Worm (Caenorhabditis elegans) whole organism, late embryonic: ENCODE measurements around the gene ptr-14.

Experiments
- elt-2 ChIP-seq: sonication (generic microtip); optimal IDR thresholded peaks from 2 replicates; lab custom pipeline; 2016; ENCODE audit warnings: missing genetic modification reagents, missing genetic modification characterization, missing compliant biosample characterization
- gmeb-2 ChIP-seq: sonication (generic microtip); optimal IDR thresholded peaks from 2 replicates; lab custom pipeline; 2016; ENCODE audit warnings: missing genetic modification characterization, inconsistent platforms, missing compliant biosample characterization
- ref-2 ChIP-seq: sonication (generic microtip); optimal IDR thresholded peaks from 2 replicates; lab custom pipeline; 2016; ENCODE audit warnings: missing genetic modification characterization, missing compliant biosample characterization
- rnt-1 ChIP-seq: sonication (generic microtip); optimal IDR thresholded peaks from 2 replicates; lab custom pipeline; 2016; ENCODE audit warnings: missing genetic modification characterization, missing compliant biosample characterization
- tbx-2 ChIP-seq: sonication (generic microtip); optimal IDR thresholded peaks from 2 replicates; lab custom pipeline; 2016; ENCODE audit warnings: missing genetic modification characterization, missing compliant biosample characterization
- unc-86 ChIP-seq: sonication (generic microtip); optimal IDR thresholded peaks from 2 replicates; lab custom pipeline; 2016; ENCODE audit warnings: missing genetic modification characterization, missing compliant biosample characterization

DNA sequence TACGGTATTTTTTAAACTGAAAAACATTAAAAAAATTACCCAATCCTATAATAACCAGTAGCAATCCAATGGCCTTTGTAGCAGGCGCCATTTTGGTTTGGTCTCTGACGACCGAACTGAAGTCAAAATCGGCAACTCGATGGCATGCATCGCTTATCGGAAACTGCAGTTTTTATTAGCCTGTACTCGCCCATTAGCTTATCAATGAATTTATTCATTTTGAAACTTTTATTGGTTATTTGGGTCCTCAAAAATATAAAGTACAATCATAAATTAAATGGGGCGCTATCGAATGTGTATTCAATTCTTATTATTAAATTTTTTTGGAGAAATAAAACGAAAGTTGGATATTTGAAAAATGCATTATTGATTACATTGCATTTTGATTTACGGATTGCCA is 13.5 kb downstream of the ptr-14 start, which contains the start of gene R09H10.5:
- TF ChIP-seq tbx-2 (tag; lab: Kevin White, UChicago) (no peak), gmeb-2 (tag; lab: Kevin White, UChicago) (no peak), ref-2 (no peak), rnt-1 (tag; lab: Kevin White, UChicago) (no peak), elt-2 (no peak), unc-86 (tag; lab: Kevin White, UChicago) (no peak)
